Fruit fly (Drosophila melanogaster) whole organism, pupa: ENCODE data around the gene CG10730.

ENCODE experiments used
- CG32121 ChIP-seq: fragments of 200-800 bp; sonication (Bioruptor generic); IDR thresholded peaks from 2 replicates; pipeline ENCODE4 v1.3.6; 2022; ENCODE audit warnings: missing biosample characterization, missing genetic modification characterization
- EcR ChIP-seq: fragments of 200-800 bp; sonication (Bioruptor generic); optimal IDR thresholded peaks from 3 replicates; lab custom pipeline; 2019; ENCODE audit warnings: missing biosample characterization, missing genetic modification characterization, mild to moderate bottlenecking, moderate library complexity, missing genetic modification reagents
- Pif1A ChIP-seq: fragments of 200-800 bp; sonication (Bioruptor generic); optimal IDR thresholded peaks from 3 replicates; lab custom pipeline; 2016; ENCODE audit warnings: missing biosample characterization, missing genetic modification characterization
- Snoo ChIP-seq: fragments of 200-800 bp; sonication (Bioruptor generic); optimal IDR thresholded peaks from 3 replicates; lab custom pipeline; 2017; ENCODE audit warnings: missing biosample characterization, mild to moderate bottlenecking, missing genetic modification characterization, inconsistent platforms
- rn ChIP-seq: fragments of 200-800 bp; sonication (Bioruptor generic); IDR thresholded peaks from 2 replicates; pipeline ENCODE4 v1.3.6; 2022; ENCODE audit warnings: missing biosample characterization, missing genetic modification characterization

DNA sequence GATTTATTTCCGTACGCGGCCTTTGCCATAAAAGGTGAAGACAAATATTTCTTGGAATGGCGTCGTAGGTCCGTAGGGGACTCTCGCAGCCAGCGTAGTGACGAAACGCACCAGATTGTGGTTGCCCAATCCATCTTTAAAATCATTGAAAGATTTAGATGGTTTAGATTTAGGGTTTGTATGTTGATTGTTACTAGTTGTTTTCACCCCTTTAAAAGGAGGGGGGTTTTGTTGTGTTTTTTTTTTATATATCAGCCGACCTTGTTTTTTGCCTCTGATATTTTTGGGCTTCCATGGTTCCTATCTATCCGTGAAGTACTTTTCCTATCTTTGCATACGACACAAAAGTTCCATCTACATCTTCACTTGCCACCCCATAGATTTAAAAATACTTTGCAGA lies 6.9 kb upstream of the CG10730 start:
- TF ChIP-seq rn (GFP tag; lab: Robert Waterston, UW): no peak
- no peak for TF ChIP-seq CG32121
- TF ChIP-seq Pif1A (GFP tag; lab: Kevin White, UChicago): peak; percentile 11
- TF ChIP-seq Snoo (tag; lab: Kevin White, UChicago): no peak
- TF ChIP-seq EcR (GFP tag; lab: Kevin White, UChicago): no peak
